Worm (Caenorhabditis elegans): ENCODE measurements around the gene ndnf-1.

ndnf-1 gene

DNA sequence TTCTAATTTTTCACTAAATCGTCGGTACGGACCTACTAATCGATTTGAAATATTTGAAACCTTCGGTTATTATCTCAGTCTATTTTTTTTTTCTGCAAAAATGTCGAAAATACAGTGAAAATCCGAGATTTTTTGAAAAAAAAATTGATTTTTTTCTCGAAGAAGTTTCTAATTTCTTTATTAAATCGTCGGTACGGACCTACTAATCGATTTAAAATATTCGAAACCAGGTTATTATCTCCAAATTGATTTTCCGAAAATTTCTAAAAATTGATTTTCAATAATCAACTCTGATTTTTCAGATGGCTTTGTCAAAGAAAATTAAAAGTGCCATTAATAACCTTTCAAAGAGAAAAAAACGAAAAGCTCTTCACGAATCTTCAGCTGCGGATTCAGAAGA, 24.7 kb upstream of the ndnf-1 start, which contains the start of gene ivph-3:
ivph-3 (plus strand) TSS at position 301 of the 400 bp plus-strand sequence.
- no peak for TF ChIP-seq med-1 (GFP tag; optimal IDR thresholded peaks at IDR 0.05; ENCODE audit: insufficient read depth)
- TF ChIP-seq T22C8.4 (GFP tag; IDR thresholded peaks at IDR 0.05) = no peak
- TF ChIP-seq ref-1 (GFP tag; conservative IDR thresholded peaks at IDR 0.05) = no peak
- TF ChIP-seq klf-2 (GFP tag; conservative IDR thresholded peaks at IDR 0.05) = no peak
- TF ChIP-seq tab-1 (GFP tag; IDR thresholded peaks at IDR 0.05) = no peak
- no peak for TF ChIP-seq cog-1 (tag; optimal IDR thresholded peaks at IDR 0.05)
- TF ChIP-seq flt-1 (GFP tag; IDR thresholded peaks at IDR 0.05) = no peak
- TF ChIP-seq ztf-23 (GFP tag; IDR thresholded peaks at IDR 0.05) = no peak
- TF ChIP-seq ztf-29 (GFP tag; IDR thresholded peaks at IDR 0.05) = no peak

DNA sequence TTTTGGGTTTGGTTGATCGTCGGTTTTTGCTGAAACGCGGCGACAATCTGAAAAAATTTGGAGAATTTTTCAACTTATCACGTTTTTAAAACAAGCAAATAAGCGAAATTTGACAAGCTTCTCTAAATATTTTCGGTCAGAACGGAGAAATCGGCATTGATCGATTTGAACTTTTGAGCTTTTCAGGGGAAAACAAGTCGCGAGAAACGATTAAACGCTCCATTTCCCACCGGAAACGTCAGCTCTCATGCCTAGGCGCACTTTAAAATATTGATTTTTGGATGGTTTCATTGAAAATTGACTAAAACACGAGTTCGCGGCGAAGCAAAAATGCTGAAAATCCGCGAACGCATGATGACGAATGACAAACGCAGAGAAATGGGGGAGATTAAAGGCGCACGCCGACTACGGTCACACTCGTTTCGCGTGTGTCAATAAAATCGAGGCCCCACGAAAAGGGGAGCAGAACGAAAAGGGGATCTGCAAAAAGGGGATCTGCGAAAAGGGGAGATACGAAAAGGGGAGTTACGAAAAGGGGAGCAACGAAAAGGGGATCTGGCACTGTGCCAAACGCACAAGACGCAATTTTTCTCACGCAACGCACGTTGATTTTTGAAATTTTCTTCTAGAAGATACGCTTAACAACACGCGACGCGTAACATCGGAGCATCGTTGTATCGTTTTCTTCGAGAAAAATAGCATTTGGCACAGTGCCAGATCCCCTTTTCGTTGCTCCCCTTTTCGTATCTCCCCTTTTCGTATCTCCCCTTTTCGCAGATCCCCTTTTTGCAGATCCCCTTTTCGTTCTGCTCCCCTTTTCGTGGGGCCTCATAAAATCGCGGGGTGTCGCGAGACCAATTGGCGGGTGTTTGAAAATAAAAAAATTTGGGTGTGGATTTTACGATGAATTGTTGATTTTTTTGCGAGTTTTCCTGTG, 21.6 kb upstream of the ndnf-1 start, which contains the start of gene eel-1:
eel-1 (minus strand) TSS at position 51 of the 937 bp plus-strand sequence.
- TF ChIP-seq flt-1 (GFP tag; IDR thresholded peaks at IDR 0.05) (peak; percentile 94), ztf-29 (GFP tag; IDR thresholded peaks at IDR 0.05) (peak; percentile 84), T22C8.4 (GFP tag; IDR thresholded peaks at IDR 0.05) (peak; percentile 88), klf-2 (GFP tag; conservative IDR thresholded peaks at IDR 0.05) (peak; percentile 99), tab-1 (GFP tag; IDR thresholded peaks at IDR 0.05) (peak; percentile 89), ztf-23 (GFP tag; IDR thresholded peaks at IDR 0.05) (peak; percentile 93), ref-1 (GFP tag; conservative IDR thresholded peaks at IDR 0.05) (peak; percentile 85)

ce11 chrIV:3046889-3047288, 18.1 kb upstream of the ndnf-1 start:
- TF ChIP-seq ztf-23 (GFP tag; IDR thresholded peaks at IDR 0.05) = no peak

- TF ChIP-seq T22C8.4 (GFP tag; IDR thresholded peaks at IDR 0.05) (no peak), cog-1 (tag; optimal IDR thresholded peaks at IDR 0.05) (no peak), med-1 (GFP tag; optimal IDR thresholded peaks at IDR 0.05; ENCODE audit: insufficient read depth) (no peak), klf-2 (GFP tag; conservative IDR thresholded peaks at IDR 0.05) (no peak), flt-1 (GFP tag; IDR thresholded peaks at IDR 0.05) (no peak), ztf-29 (GFP tag; IDR thresholded peaks at IDR 0.05) (no peak), ztf-23 (GFP tag; IDR thresholded peaks at IDR 0.05) (no peak), tab-1 (GFP tag; IDR thresholded peaks at IDR 0.05) (no peak), ref-1 (GFP tag; conservative IDR thresholded peaks at IDR 0.05) (no peak)
These were observed 17.3 kb upstream of the ndnf-1 start for ce11 chrIV:3046009-3046408.

ce11 chrIV:3044158-3044557, 15.4 kb upstream of the ndnf-1 start:
- no peak for TF ChIP-seq ztf-29 (GFP tag; IDR thresholded peaks at IDR 0.05)
- no peak for TF ChIP-seq ref-1 (GFP tag; conservative IDR thresholded peaks at IDR 0.05)
- TF ChIP-seq ztf-23 (GFP tag; IDR thresholded peaks at IDR 0.05) = no peak
- no peak for TF ChIP-seq klf-2 (GFP tag; conservative IDR thresholded peaks at IDR 0.05)
- TF ChIP-seq T22C8.4 (GFP tag; IDR thresholded peaks at IDR 0.05) = no peak
- no peak for TF ChIP-seq tab-1 (GFP tag; IDR thresholded peaks at IDR 0.05)
- TF ChIP-seq cog-1 (tag; optimal IDR thresholded peaks at IDR 0.05) = no peak
- no peak for TF ChIP-seq med-1 (GFP tag; optimal IDR thresholded peaks at IDR 0.05; ENCODE audit: insufficient read depth)
- TF ChIP-seq flt-1 (GFP tag; IDR thresholded peaks at IDR 0.05) = no peak

- no peak for TF ChIP-seq cog-1 (tag; optimal IDR thresholded peaks at IDR 0.05)
- TF ChIP-seq T22C8.4 (GFP tag; IDR thresholded peaks at IDR 0.05) = no peak
- no peak for TF ChIP-seq med-1 (GFP tag; optimal IDR thresholded peaks at IDR 0.05; ENCODE audit: insufficient read depth)
- no peak for TF ChIP-seq flt-1 (GFP tag; IDR thresholded peaks at IDR 0.05)
- no peak for TF ChIP-seq tab-1 (GFP tag; IDR thresholded peaks at IDR 0.05)
- no peak for TF ChIP-seq klf-2 (GFP tag; conservative IDR thresholded peaks at IDR 0.05)
- no peak for TF ChIP-seq ztf-23 (GFP tag; IDR thresholded peaks at IDR 0.05)
- no peak for TF ChIP-seq ref-1 (GFP tag; conservative IDR thresholded peaks at IDR 0.05)
- no peak for TF ChIP-seq ztf-29 (GFP tag; IDR thresholded peaks at IDR 0.05)
These were observed 10.0 kb upstream of the ndnf-1 start for ce11 chrIV:3038740-3039139.

ce11 chrIV:3037932-3038331, 9.2 kb upstream of the ndnf-1 start:
- TF ChIP-seq ref-1 (GFP tag; conservative IDR thresholded peaks at IDR 0.05) = no peak

DNA sequence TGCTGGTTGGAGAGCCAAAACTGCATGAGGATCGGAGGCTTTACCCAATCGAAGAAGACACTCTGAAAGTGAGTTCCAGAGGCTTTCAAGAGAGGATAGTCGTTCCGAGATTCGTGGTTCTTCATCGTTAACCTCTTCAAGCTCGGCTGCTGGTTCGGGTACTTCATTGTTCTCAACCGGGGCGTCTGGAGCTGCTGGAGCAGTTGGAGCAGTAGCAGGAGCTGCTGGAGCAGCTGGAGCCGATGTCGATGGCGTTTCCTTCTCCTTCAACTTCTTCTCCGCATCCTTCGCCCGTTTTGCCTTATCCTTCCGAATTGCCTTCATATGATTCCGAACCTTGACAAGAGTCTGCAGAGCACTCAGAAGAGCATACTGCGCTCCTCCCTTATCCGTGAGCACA, 6.6 kb upstream of the ndnf-1 start:
- TF ChIP-seq cog-1 (tag; optimal IDR thresholded peaks at IDR 0.05) (no peak), flt-1 (GFP tag; IDR thresholded peaks at IDR 0.05) (no peak), ref-1 (GFP tag; conservative IDR thresholded peaks at IDR 0.05) (no peak), med-1 (GFP tag; optimal IDR thresholded peaks at IDR 0.05; ENCODE audit: insufficient read depth) (no peak), tab-1 (GFP tag; IDR thresholded peaks at IDR 0.05) (no peak), T22C8.4 (GFP tag; IDR thresholded peaks at IDR 0.05) (no peak), ztf-29 (GFP tag; IDR thresholded peaks at IDR 0.05) (no peak), klf-2 (GFP tag; conservative IDR thresholded peaks at IDR 0.05) (no peak)

DNA sequence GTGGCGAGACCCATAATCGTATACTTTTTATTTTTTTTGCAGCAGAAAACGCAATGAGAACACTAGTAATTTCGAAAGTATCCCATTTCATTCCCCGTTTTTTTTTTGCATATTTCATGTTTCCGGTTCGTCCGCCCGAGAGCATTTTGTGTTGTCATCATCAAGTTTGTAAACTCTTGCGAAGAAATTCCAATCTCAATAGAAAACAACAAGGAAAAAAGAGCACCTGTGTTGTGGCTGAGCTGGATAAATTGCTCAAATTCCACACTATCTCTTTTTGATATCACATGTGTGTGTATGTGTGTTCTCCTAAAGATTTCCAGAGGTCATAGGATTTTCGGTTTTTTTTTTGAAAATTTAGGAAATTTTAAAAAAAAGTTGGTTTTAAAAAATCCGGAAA, 3.3 kb upstream of the ndnf-1 start:
- no peak for TF ChIP-seq cog-1 (tag; optimal IDR thresholded peaks at IDR 0.05)
- TF ChIP-seq ztf-29 (GFP tag; IDR thresholded peaks at IDR 0.05) = no peak
- no peak for TF ChIP-seq tab-1 (GFP tag; IDR thresholded peaks at IDR 0.05)
- TF ChIP-seq med-1 (GFP tag; optimal IDR thresholded peaks at IDR 0.05; ENCODE audit: insufficient read depth) = no peak
- TF ChIP-seq ref-1 (GFP tag; conservative IDR thresholded peaks at IDR 0.05) = no peak
- TF ChIP-seq T22C8.4 (GFP tag; IDR thresholded peaks at IDR 0.05) = no peak
- no peak for TF ChIP-seq klf-2 (GFP tag; conservative IDR thresholded peaks at IDR 0.05)
- no peak for TF ChIP-seq ztf-23 (GFP tag; IDR thresholded peaks at IDR 0.05)
- no peak for TF ChIP-seq flt-1 (GFP tag; IDR thresholded peaks at IDR 0.05)

ce11 chrIV:3029882-3030281, 1.1 kb upstream of the ndnf-1 start:
- TF ChIP-seq ztf-23 (GFP tag; IDR thresholded peaks at IDR 0.05) = no peak
- TF ChIP-seq ref-1 (GFP tag; conservative IDR thresholded peaks at IDR 0.05) = no peak
- no peak for TF ChIP-seq med-1 (GFP tag; optimal IDR thresholded peaks at IDR 0.05; ENCODE audit: insufficient read depth)
- no peak for TF ChIP-seq tab-1 (GFP tag; IDR thresholded peaks at IDR 0.05)
- TF ChIP-seq klf-2 (GFP tag; conservative IDR thresholded peaks at IDR 0.05) = no peak
- TF ChIP-seq flt-1 (GFP tag; IDR thresholded peaks at IDR 0.05) = no peak
- no peak for TF ChIP-seq cog-1 (tag; optimal IDR thresholded peaks at IDR 0.05)
- no peak for TF ChIP-seq ztf-29 (GFP tag; IDR thresholded peaks at IDR 0.05)
- TF ChIP-seq T22C8.4 (GFP tag; IDR thresholded peaks at IDR 0.05) = no peak

Data from whole organism, midembryonic.